Fruit fly (Drosophila melanogaster) whole organism, embryonic: ENCODE data around the gene Ilk.

Source experiments
- Ada2b ChIP-seq: fragments of 200-800 bp; sonication (Bioruptor generic); IDR thresholded peaks from 2 replicates; pipeline ENCODE4 v1.3.6; 2022; ENCODE audit warnings: missing biosample characterization, missing genetic modification characterization
- Bdp1 ChIP-seq: fragments of 200-800 bp; sonication (Bioruptor generic); optimal IDR thresholded peaks from 3 replicates; lab custom pipeline; 2016; ENCODE audit warnings: missing biosample characterization, missing genetic modification characterization
- CG10267 ChIP-seq: fragments of 200-800 bp; sonication (Bioruptor generic); optimal IDR thresholded peaks from 2 replicates; lab custom pipeline; 2018; ENCODE audit warnings: missing biosample characterization, mild to moderate bottlenecking, missing genetic modification characterization, moderate library complexity
- CG10321 ChIP-seq: fragments of 200-800 bp; sonication (Bioruptor generic); IDR thresholded peaks from 2 replicates; pipeline ENCODE4 v1.3.6; 2022; ENCODE audit warnings: missing biosample characterization, missing genetic modification characterization
- CG10543 ChIP-seq: fragments of 200-800 bp; sonication (Bioruptor generic); optimal IDR thresholded peaks from 3 replicates; lab custom pipeline; 2017; ENCODE audit warnings: missing biosample characterization, mild to moderate bottlenecking, missing genetic modification characterization, moderate library complexity
- CG10565 ChIP-seq: fragments of 200-800 bp; sonication (Bioruptor generic); optimal IDR thresholded peaks from 3 replicates; lab custom pipeline; 2016; ENCODE audit warnings: missing biosample characterization, mild to moderate bottlenecking, missing genetic modification characterization
- CG11504 ChIP-seq: fragments of 200-800 bp; sonication (Bioruptor generic); optimal IDR thresholded peaks from 3 replicates; lab custom pipeline; 2019; ENCODE audit warnings: missing biosample characterization, mild to moderate bottlenecking, missing genetic modification characterization, moderate library complexity
- CG12155 ChIP-seq: fragments of 200-800 bp; sonication (Bioruptor generic); optimal IDR thresholded peaks from 3 replicates; lab custom pipeline; 2016; ENCODE audit warnings: missing biosample characterization, missing genetic modification characterization
- CG12299 ChIP-seq: fragments of 200-800 bp; sonication (Bioruptor generic); optimal IDR thresholded peaks from 2 replicates; lab custom pipeline; 2018; ENCODE audit warnings: missing biosample characterization, mild to moderate bottlenecking, missing genetic modification characterization
- CG12942 ChIP-seq: fragments of 200-800 bp; sonication (Bioruptor generic); optimal IDR thresholded peaks from 3 replicates; lab custom pipeline; 2016; ENCODE audit warnings: missing biosample characterization, missing genetic modification characterization
- CG1529 ChIP-seq: fragments of 200-800 bp; sonication (Bioruptor generic); optimal IDR thresholded peaks from 3 replicates; lab custom pipeline; 2018; ENCODE audit warnings: missing biosample characterization, missing genetic modification characterization
- CG16813 ChIP-seq: fragments of 200-800 bp; sonication (Bioruptor generic); IDR thresholded peaks from 3 replicates; pipeline ENCODE4 v1.3.6; 2022; ENCODE audit warnings: missing biosample characterization, missing genetic modification characterization; ENCODE audit not compliant: partially characterized antibody
- CG16815 ChIP-seq: fragments of 200-800 bp; sonication (Bioruptor generic); optimal IDR thresholded peaks from 3 replicates; lab custom pipeline; 2017; ENCODE audit warnings: missing biosample characterization, mild to moderate bottlenecking, missing genetic modification characterization
- CG17802 ChIP-seq: fragments of 200-800 bp; sonication (Bioruptor generic); optimal IDR thresholded peaks from 2 replicates; lab custom pipeline; 2018; ENCODE audit warnings: missing biosample characterization, mild to moderate bottlenecking, missing genetic modification characterization, moderate library complexity
- CG17829 ChIP-seq: fragments of 200-800 bp; optimal IDR thresholded peaks from 2 replicates; lab custom pipeline; 2019; ENCODE audit warnings: missing biosample characterization, mild to moderate bottlenecking, missing genetic modification characterization, moderate library complexity
- CG18599 ChIP-seq: fragments of 200-800 bp; sonication (Bioruptor generic); optimal IDR thresholded peaks from 3 replicates; lab custom pipeline; 2017; ENCODE audit warnings: missing biosample characterization, missing genetic modification characterization, mild to moderate bottlenecking, moderate library complexity, missing genetic modification reagents
- CG34422 ChIP-seq: fragments of 200-800 bp; sonication (Bioruptor generic); IDR thresholded peaks from 3 replicates; pipeline ENCODE4 v1.3.6; 2022; ENCODE audit warnings: missing biosample characterization, missing genetic modification characterization
- CG5245 ChIP-seq: fragments of 200-800 bp; sonication (Bioruptor generic); optimal IDR thresholded peaks from 3 replicates; lab custom pipeline; 2016; ENCODE audit warnings: missing biosample characterization, missing genetic modification characterization
- CG6175 ChIP-seq: fragments of 200-800 bp; sonication (Bioruptor generic); IDR thresholded peaks from 3 replicates; pipeline ENCODE4 v1.3.6; 2022; ENCODE audit warnings: missing biosample characterization, missing genetic modification characterization
- CG6854 ChIP-seq: fragments of 200-800 bp; sonication (Bioruptor generic); optimal IDR thresholded peaks from 3 replicates; lab custom pipeline; 2017; ENCODE audit warnings: missing biosample characterization, mild to moderate bottlenecking, missing genetic modification characterization
- CG8478 ChIP-seq: fragments of >200 bp; optimal IDR thresholded peaks from 2 replicates; lab custom pipeline; 2018
- CG8944 ChIP-seq: fragments of 200-800 bp; sonication (Bioruptor generic); optimal IDR thresholded peaks from 3 replicates; lab custom pipeline; 2016; ENCODE audit warnings: missing biosample characterization, missing genetic modification characterization
- D19B ChIP-seq: fragments of 200-800 bp; sonication (Bioruptor generic); optimal IDR thresholded peaks from 2 replicates; lab custom pipeline; 2017; ENCODE audit warnings: missing biosample characterization, mild to moderate bottlenecking, missing genetic modification characterization
- Deaf1 ChIP-seq: fragments of 200-800 bp; optimal IDR thresholded peaks from 3 replicates; lab custom pipeline; 2019; ENCODE audit warnings: missing biosample characterization, mild to moderate bottlenecking, missing genetic modification characterization, moderate library complexity
- Dip3 ChIP-seq: fragments of 200-800 bp; sonication (Bioruptor generic); optimal IDR thresholded peaks from 3 replicates; lab custom pipeline; 2016; ENCODE audit warnings: missing biosample characterization, missing genetic modification characterization
- Dll ChIP-seq: fragments of 200-800 bp; sonication (Bioruptor generic); IDR thresholded peaks from 4 replicates; pipeline ENCODE4 v1.3.6; 2022; ENCODE audit warnings: missing biosample characterization, missing genetic modification characterization; ENCODE audit not compliant: partially characterized antibody
- Drgx ChIP-seq: fragments of 200-800 bp; sonication (Bioruptor generic); IDR thresholded peaks from 2 replicates; pipeline ENCODE4 v1.3.6; 2022; ENCODE audit warnings: missing biosample characterization, missing genetic modification characterization
- ERR ChIP-seq: fragments of 200-800 bp; sonication (Bioruptor generic); optimal IDR thresholded peaks from 2 replicates; lab custom pipeline; 2016; ENCODE audit warnings: missing biosample characterization, missing genetic modification characterization
- HmgD ChIP-seq: fragments of 200-800 bp; sonication (Bioruptor generic); optimal IDR thresholded peaks from 3 replicates; lab custom pipeline; 2016; ENCODE audit warnings: missing biosample characterization, missing genetic modification characterization
- Hmx ChIP-seq: fragments of 200-800 bp; sonication (Bioruptor generic); optimal IDR thresholded peaks from 2 replicates; lab custom pipeline; 2016; ENCODE audit warnings: missing biosample characterization, missing genetic modification characterization
- Mad ChIP-seq: fragments of 200-800 bp; sonication (Bioruptor generic); optimal IDR thresholded peaks from 2 replicates; lab custom pipeline; 2016; ENCODE audit warnings: missing biosample characterization, missing genetic modification characterization
- NC2α ChIP-seq: fragments of 200-800 bp; sonication (Bioruptor generic); optimal IDR thresholded peaks from 2 replicates; lab custom pipeline; 2016; ENCODE audit warnings: missing biosample characterization, missing genetic modification characterization
- Ptx1 ChIP-seq: fragments of 200-800 bp; sonication (Bioruptor generic); IDR thresholded peaks from 2 replicates; pipeline ENCODE4 v1.3.6; 2022; ENCODE audit warnings: missing biosample characterization, missing genetic modification characterization
- Rx ChIP-seq: fragments of 200-800 bp; sonication (Bioruptor generic); IDR thresholded peaks from 2 replicates; pipeline ENCODE4 v1.3.6; 2022; ENCODE audit warnings: missing biosample characterization, missing genetic modification characterization
- Trl ChIP-seq, 3 experiments: fragments of >200 bp in 2 of 3; fragments of 200-800 bp in 1 of 3; sonication (Bioruptor generic) in 1 of 3; optimal IDR thresholded peaks; 2 replicates in 1 of 3; 3 replicates in 2 of 3; lab custom pipeline; 2016 to 2017; ENCODE audit warnings: missing biosample characterization in 1 of 3, missing genetic modification characterization in 1 of 3
- ash1 ChIP-seq: fragments of 200-800 bp; sonication (Bioruptor generic); optimal IDR thresholded peaks from 2 replicates; lab custom pipeline; 2018; ENCODE audit warnings: missing biosample characterization, mild to moderate bottlenecking, missing genetic modification characterization
- corto ChIP-seq: fragments of 200-800 bp; sonication (Bioruptor generic); optimal IDR thresholded peaks from 2 replicates; lab custom pipeline; 2016; ENCODE audit warnings: missing biosample characterization, mild to moderate bottlenecking, missing genetic modification characterization, moderate library complexity
- ewg ChIP-seq: fragments of 200-800 bp; sonication (Bioruptor generic); optimal IDR thresholded peaks from 3 replicates; lab custom pipeline; 2017; ENCODE audit warnings: mild to moderate bottlenecking, missing biosample characterization, missing genetic modification reagents, missing genetic modification characterization
- grau ChIP-seq: fragments of 200-800 bp; optimal IDR thresholded peaks from 3 replicates; lab custom pipeline; 2019; ENCODE audit warnings: missing biosample characterization, mild to moderate bottlenecking, missing genetic modification characterization, moderate library complexity
- grn ChIP-seq: fragments of 200-800 bp; sonication (Bioruptor generic); optimal IDR thresholded peaks from 3 replicates; lab custom pipeline; 2017; ENCODE audit warnings: missing biosample characterization, missing genetic modification characterization
- gro ChIP-seq: fragments of 200-800 bp; sonication (Bioruptor generic); optimal IDR thresholded peaks from 2 replicates; lab custom pipeline; 2016; ENCODE audit warnings: missing biosample characterization, missing genetic modification characterization
- hbn ChIP-seq: fragments of 200-800 bp; sonication (Bioruptor generic); IDR thresholded peaks from 2 replicates; pipeline ENCODE4 v1.3.6; 2022; ENCODE audit warnings: missing biosample characterization, missing genetic modification characterization; ENCODE audit not compliant: partially characterized antibody
- mirr ChIP-seq: fragments of 200-800 bp; sonication (Bioruptor generic); optimal IDR thresholded peaks from 3 replicates; lab custom pipeline; 2018; ENCODE audit warnings: missing biosample characterization, mild to moderate bottlenecking, missing genetic modification characterization
- pan ChIP-seq, 4 experiments: fragments of >200 bp in 3 of 4; fragments of 200-800 bp in 1 of 4; sonication (Bioruptor generic) in 1 of 4; optimal IDR thresholded peaks in 3 of 4; IDR thresholded peaks in 1 of 4; 2 replicates each; pipeline versions ENCODE4 v1.3.6 to Lab custom; 2017 to 2022; ENCODE audit warnings: missing biosample characterization in 2 of 4, missing genetic modification characterization in 2 of 4, mixed read lengths in 1 of 4
- pnt ChIP-seq: fragments of 200-800 bp; sonication (Bioruptor generic); optimal IDR thresholded peaks from 3 replicates; lab custom pipeline; 2016; ENCODE audit warnings: missing biosample characterization, missing genetic modification characterization
- sc ChIP-seq, 3 experiments: fragments of >200 bp in 2 of 3; fragments of 200-800 bp in 1 of 3; sonication (Bioruptor generic) in 1 of 3; optimal IDR thresholded peaks; 2 replicates in 2 of 3; 3 replicates in 1 of 3; lab custom pipeline; 2017; ENCODE audit warnings: mild to moderate bottlenecking in 1 of 3, missing biosample characterization in 1 of 3, missing genetic modification characterization in 1 of 3, missing genetic modification reagents in 1 of 3
- shn ChIP-seq: fragments of 200-800 bp; sonication (Bioruptor generic); optimal IDR thresholded peaks from 3 replicates; lab custom pipeline; 2016; ENCODE audit warnings: missing biosample characterization, missing genetic modification characterization
- sisA ChIP-seq: fragments of 200-800 bp; sonication (Bioruptor generic); IDR thresholded peaks from 2 replicates; pipeline ENCODE4 v1.3.6; 2022; ENCODE audit warnings: missing biosample characterization, missing genetic modification characterization
- z ChIP-seq: fragments of 200-800 bp; sonication (Bioruptor generic); IDR thresholded peaks from 3 replicates; pipeline ENCODE4 v1.3.6; 2022; ENCODE audit warnings: missing biosample characterization, missing genetic modification characterization

The Ilk gene

DNA sequence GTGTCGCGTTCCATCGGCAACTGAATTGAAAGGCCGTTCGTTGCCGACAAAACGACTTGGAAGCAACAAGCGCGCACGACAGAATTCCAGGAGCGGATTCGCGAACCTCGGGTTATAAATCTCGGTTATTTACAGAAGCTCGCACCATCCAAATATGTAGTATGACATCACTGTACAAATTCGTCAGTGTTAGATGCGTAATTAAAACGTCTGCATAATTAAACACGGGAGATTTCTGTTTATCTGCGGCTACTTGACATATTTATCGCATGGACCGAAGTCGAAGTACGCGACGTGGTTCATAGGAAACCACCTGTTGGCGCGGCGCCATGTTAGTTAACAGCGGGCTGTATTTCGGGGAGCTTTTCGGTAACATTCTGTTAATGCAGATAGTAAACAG is 44.8 kb upstream of the Ilk start, which contains the start of gene Ac78C (continued):
- TF ChIP-seq CG12299 (peak; percentile 87), corto (GFP tag; lab: Kevin White, UChicago) (no peak), Dip3 (peak; percentile 90), CG34422 (GFP tag; lab: Robert Waterston, UW) (peak; percentile 89), grau (tag; lab: Kevin White, UChicago) (peak; percentile 83), CG10543 (GFP tag; lab: Kevin White, UChicago) (peak; percentile 96), Drgx (peak; percentile 90), CG12942 (peak; percentile 83), CG10321 (GFP tag; lab: Robert Waterston, UW) (peak; percentile 53), Ada2b (GFP tag; lab: Robert Waterston, UW) (peak; percentile 90), ewg (peak; percentile 58), Deaf1 (tag; lab: Kevin White, UChicago) (peak; percentile 96), CG8478 (lab: Kevin White, UChicago) (no peak), ash1 (GFP tag; lab: Kevin White, UChicago) (peak; percentile 87), gro (GFP tag; lab: Kevin White, UChicago) (peak; percentile 96), NC2α (peak; percentile 30), Mad (GFP tag; lab: Kevin White, UChicago) (peak; percentile 79), CG12155 (GFP tag; lab: Kevin White, UChicago) (peak; percentile 64), Trl (optimal IDR thresholded peaks at IDR 0.05; lab: Kevin White, UChicago) (no peak), Trl (GFP tag; optimal IDR thresholded peaks at IDR 0.05; lab: Kevin White, UChicago) (peak; percentile 89), CG6854 (GFP tag; lab: Kevin White, UChicago) (peak; percentile 77), Ptx1 (GFP tag; lab: Robert Waterston, UW) (peak; percentile 88), ERR (GFP tag; lab: Kevin White, UChicago) (peak; percentile 90), D19B (GFP tag; lab: Kevin White, UChicago) (peak; percentile 80), CG5245 (GFP tag; lab: Kevin White, UChicago) (peak; percentile 73), CG11504 (peak; percentile 82), CG6175 (peak; percentile 82; the same call in 2 of the 3 replicates), CG16815 (peak; percentile 58), grn (GFP tag; lab: Kevin White, UChicago) (peak; percentile 6), Hmx (GFP tag; lab: Kevin White, UChicago) (peak; percentile 46), mirr (GFP tag; lab: Kevin White, UChicago) (peak; percentile 98), CG17829 (tag; lab: Kevin White, UChicago) (no peak), HmgD (GFP tag; lab: Kevin White, UChicago) (peak; percentile 65), pnt (GFP tag; lab: Kevin White, UChicago) (peak; percentile 86), pan (optimal IDR thresholded peaks at IDR 0.05; lab: Kevin White, UChicago) (no peak), pan (GFP tag; optimal IDR thresholded peaks at IDR 0.05 in 1 of 2, IDR thresholded peaks at IDR 0.05 in 1 of 2) (peak in 1 of 2 experiments; percentile 91), z (GFP tag; lab: Robert Waterston, UW) (no peak), CG17802 (tag; lab: Kevin White, UChicago) (peak; percentile 48), Rx (GFP tag; lab: Robert Waterston, UW) (peak; percentile 68), hbn (GFP tag; lab: Robert Waterston, UW) (peak; percentile 44; the same call in 1 of the 2 replicates), CG16813 (peak; percentile 55; the same call in 2 of the 3 replicates), Bdp1 (peak; percentile 76), CG18599 (GFP tag; lab: Kevin White, UChicago) (peak; percentile 96), CG1529 (GFP tag; lab: Kevin White, UChicago) (peak; percentile 46), CG8944 (GFP tag; lab: Kevin White, UChicago) (peak; percentile 88), shn (GFP tag; lab: Kevin White, UChicago) (peak; percentile 78), sc (optimal IDR thresholded peaks at IDR 0.05; lab: Kevin White, UChicago) (no peak), sc (GFP tag; optimal IDR thresholded peaks at IDR 0.05; lab: Kevin White, UChicago) (no peak), Dll (GFP tag; lab: Robert Waterston, UW) (0 out of 4 replicates have a peak, but pooled peaks have one; percentile 15), sisA (peak; percentile 85), CG10565 (GFP tag; lab: Kevin White, UChicago) (no peak), CG10267 (tag; lab: Kevin White, UChicago) (no peak)
